Fruit fly (Drosophila melanogaster): ENCODE results near the gene CG43321.

The CG43321 gene

dm6 chr2L:7009807-7010470 lies 2.1 kb upstream of the CG43321 start, which contains the start of gene uif:
TSS of gene uif (minus strand) at chr2L:7010359.
- TF ChIP-seq CG14711 (tag; optimal IDR thresholded peaks at IDR 0.05) (no peak), Mnt (GFP tag; optimal IDR thresholded peaks at IDR 0.05) (no peak), CG5204 (GFP tag; optimal IDR thresholded peaks at IDR 0.05) (no peak), pad (GFP tag; optimal IDR thresholded peaks at IDR 0.05) (no peak), cnc (optimal IDR thresholded peaks at IDR 0.05) (no peak), Clk (GFP tag; optimal IDR thresholded peaks at IDR 0.05) (no peak), tj (GFP tag; optimal IDR thresholded peaks at IDR 0.05) (no peak), ovo (GFP tag; optimal IDR thresholded peaks at IDR 0.05) (no peak)

dm6 chr2L:7010513-7010912 lies 1.5 kb upstream of the CG43321 start:
- no peak for TF ChIP-seq Crg-1 (GFP tag; optimal IDR thresholded peaks at IDR 0.05)
- no peak for TF ChIP-seq CG1620 (GFP tag; optimal IDR thresholded peaks at IDR 0.05)
- TF ChIP-seq CG33017 (tag; optimal IDR thresholded peaks at IDR 0.05) = no peak
- no peak for TF ChIP-seq tj (GFP tag; optimal IDR thresholded peaks at IDR 0.05)
- no peak for TF ChIP-seq CG7101 (tag; optimal IDR thresholded peaks at IDR 0.05)
- TF ChIP-seq bab1 (GFP tag; optimal IDR thresholded peaks at IDR 0.05) = no peak
- TF ChIP-seq kay (GFP tag; ENCODE audit: borderline replicate concordance) = no peak
- TF ChIP-seq ovo (GFP tag; optimal IDR thresholded peaks at IDR 0.05) = no peak
- TF ChIP-seq cnc (optimal IDR thresholded peaks at IDR 0.05) = no peak
- no peak for TF ChIP-seq CG14711 (tag; optimal IDR thresholded peaks at IDR 0.05)
- TF ChIP-seq CG7045 (GFP tag; optimal IDR thresholded peaks at IDR 0.05) = no peak

dm6 chr2L:7013157-7013556 lies 1.1 kb downstream of the CG43321 start, which contains the start of gene CG43322:
TSS of gene CG43322 (plus strand) at chr2L:7013396.
- TF ChIP-seq CG7101 (tag; optimal IDR thresholded peaks at IDR 0.05) (no peak), Hr96 (GFP tag; optimal IDR thresholded peaks at IDR 0.05) (no peak), toe (GFP tag; optimal IDR thresholded peaks at IDR 0.05) (no peak), tj (GFP tag; optimal IDR thresholded peaks at IDR 0.05) (no peak), ovo (GFP tag; optimal IDR thresholded peaks at IDR 0.05) (no peak), CG1620 (GFP tag; optimal IDR thresholded peaks at IDR 0.05) (no peak), pad (GFP tag; optimal IDR thresholded peaks at IDR 0.05) (no peak), bab1 (GFP tag; optimal IDR thresholded peaks at IDR 0.05) (no peak), kay (GFP tag; ENCODE audit: borderline replicate concordance) (no peak), CG14711 (tag; optimal IDR thresholded peaks at IDR 0.05) (no peak), CG12768 (GFP tag; optimal IDR thresholded peaks at IDR 0.05) (no peak), CG5204 (GFP tag; optimal IDR thresholded peaks at IDR 0.05) (no peak), CG33017 (tag; optimal IDR thresholded peaks at IDR 0.05) (no peak), Mnt (GFP tag; optimal IDR thresholded peaks at IDR 0.05) (no peak), Clk (GFP tag; optimal IDR thresholded peaks at IDR 0.05) (no peak)

dm6 chr2L:7021382-7021781 lies 9.3 kb downstream of the CG43321 start, which contains the start of gene Pcp:
TSS of gene Pcp (plus strand) at chr2L:7021682.
- no peak for TF ChIP-seq pad (GFP tag; optimal IDR thresholded peaks at IDR 0.05)
- no peak for TF ChIP-seq Hr96 (GFP tag; optimal IDR thresholded peaks at IDR 0.05)
- no peak for TF ChIP-seq CG12768 (GFP tag; optimal IDR thresholded peaks at IDR 0.05)
- no peak for TF ChIP-seq CG33017 (tag; optimal IDR thresholded peaks at IDR 0.05)
- no peak for TF ChIP-seq ovo (GFP tag; optimal IDR thresholded peaks at IDR 0.05)
- no peak for TF ChIP-seq CG14711 (tag; optimal IDR thresholded peaks at IDR 0.05)
- TF ChIP-seq Clk (GFP tag; optimal IDR thresholded peaks at IDR 0.05) = no peak
- TF ChIP-seq Crg-1 (GFP tag; optimal IDR thresholded peaks at IDR 0.05) = no peak
- no peak for TF ChIP-seq cnc (optimal IDR thresholded peaks at IDR 0.05)

- TF ChIP-seq ovo (GFP tag; optimal IDR thresholded peaks at IDR 0.05) (peak; percentile 5), CG14711 (tag; optimal IDR thresholded peaks at IDR 0.05) (peak; percentile 46), kay (GFP tag; ENCODE audit: borderline replicate concordance) (no peak), bab1 (GFP tag; optimal IDR thresholded peaks at IDR 0.05) (peak; percentile 38), pad (GFP tag; optimal IDR thresholded peaks at IDR 0.05) (no peak), CG7101 (tag; optimal IDR thresholded peaks at IDR 0.05) (peak; percentile 77), cic (GFP tag; optimal IDR thresholded peaks at IDR 0.05) (peak; percentile 72), CG11617 (GFP tag; optimal IDR thresholded peaks at IDR 0.05) (peak; percentile 45), cnc (optimal IDR thresholded peaks at IDR 0.05) (no peak), Crg-1 (GFP tag; optimal IDR thresholded peaks at IDR 0.05) (peak; percentile 58), CG33017 (tag; optimal IDR thresholded peaks at IDR 0.05) (peak; percentile 68), toe (GFP tag; optimal IDR thresholded peaks at IDR 0.05) (no peak), tj (GFP tag; optimal IDR thresholded peaks at IDR 0.05) (peak; percentile 41), CG5204 (GFP tag; optimal IDR thresholded peaks at IDR 0.05) (no peak), CG7045 (GFP tag; optimal IDR thresholded peaks at IDR 0.05) (peak; percentile 27), Hr96 (GFP tag; optimal IDR thresholded peaks at IDR 0.05) (peak; percentile 50), Mnt (GFP tag; optimal IDR thresholded peaks at IDR 0.05) (peak; percentile 87)
Measured at dm6 chr2L:7023614-7024259, 11.7 kb downstream of the CG43321 start, which contains the start of gene Gart. TSS of gene Gart (minus strand) at chr2L:7023898.

dm6 chr2L:7025247-7025646 lies 13.2 kb downstream of the CG43321 start:
- TF ChIP-seq CG7045 (GFP tag; optimal IDR thresholded peaks at IDR 0.05) (no peak), tj (GFP tag; optimal IDR thresholded peaks at IDR 0.05) (no peak), toe (GFP tag; optimal IDR thresholded peaks at IDR 0.05) (no peak), Crg-1 (GFP tag; optimal IDR thresholded peaks at IDR 0.05) (no peak), CG11617 (GFP tag; optimal IDR thresholded peaks at IDR 0.05) (no peak), ovo (GFP tag; optimal IDR thresholded peaks at IDR 0.05) (no peak), CG5204 (GFP tag; optimal IDR thresholded peaks at IDR 0.05) (no peak), cnc (optimal IDR thresholded peaks at IDR 0.05) (no peak)
